Fruit fly (Drosophila melanogaster) whole organism, adult: Measurements from ENCODE around the gene CG2059.

Experiments used
- CG11617 ChIP-seq: fragments of 200-800 bp; sonication (Bioruptor generic); optimal IDR thresholded peaks from 2 replicates; lab custom pipeline; 2017; ENCODE audit warnings: mild to moderate bottlenecking, missing biosample characterization, missing genetic modification reagents, missing genetic modification characterization
- CG12768 ChIP-seq: fragments of 200-800 bp; sonication (Bioruptor generic); optimal IDR thresholded peaks from 2 replicates; lab custom pipeline; 2017; ENCODE audit warnings: missing biosample characterization, missing genetic modification characterization, mild to moderate bottlenecking, moderate library complexity, missing genetic modification reagents
- CG14711 ChIP-seq: fragments of 200-800 bp; sonication (Bioruptor generic); optimal IDR thresholded peaks from 2 replicates; lab custom pipeline; 2018; ENCODE audit warnings: missing biosample characterization, mild to moderate bottlenecking, missing genetic modification characterization, moderate library complexity
- CG1620 ChIP-seq: fragments of 200-800 bp; sonication (Bioruptor generic); optimal IDR thresholded peaks from 2 replicates; lab custom pipeline; 2016; ENCODE audit warnings: missing biosample characterization, missing genetic modification characterization
- CG33017 ChIP-seq: fragments of 200-800 bp; sonication (Bioruptor generic); optimal IDR thresholded peaks from 2 replicates; lab custom pipeline; 2018; ENCODE audit warnings: missing biosample characterization, mild to moderate bottlenecking, missing genetic modification characterization, moderate library complexity
- CG5204 ChIP-seq: fragments of 200-800 bp; sonication (Bioruptor generic); optimal IDR thresholded peaks from 2 replicates; lab custom pipeline; 2016; ENCODE audit warnings: missing biosample characterization, missing genetic modification characterization
- CG7045 ChIP-seq: fragments of 200-800 bp; sonication (Bioruptor generic); optimal IDR thresholded peaks from 2 replicates; lab custom pipeline; 2017; ENCODE audit warnings: missing biosample characterization, mild to moderate bottlenecking, missing genetic modification characterization
- CG7101 ChIP-seq: fragments of 200-800 bp; sonication (Bioruptor generic); optimal IDR thresholded peaks from 2 replicates; lab custom pipeline; 2018; ENCODE audit warnings: missing biosample characterization, mild to moderate bottlenecking, missing genetic modification characterization, moderate library complexity
- Clk ChIP-seq: fragments of 200-800 bp; sonication (Bioruptor generic); optimal IDR thresholded peaks from 2 replicates; lab custom pipeline; 2017; ENCODE audit warnings: missing biosample characterization, missing genetic modification characterization
- Crg-1 ChIP-seq: fragments of 200-800 bp; sonication (Bioruptor generic); optimal IDR thresholded peaks from 2 replicates; lab custom pipeline; 2016; ENCODE audit warnings: missing biosample characterization, missing genetic modification characterization
- Hr96 ChIP-seq: fragments of 200-800 bp; sonication (Bioruptor generic); optimal IDR thresholded peaks from 2 replicates; lab custom pipeline; 2016; ENCODE audit warnings: missing biosample characterization, missing genetic modification characterization
- Mnt ChIP-seq: fragments of 200-800 bp; sonication (Bioruptor generic); optimal IDR thresholded peaks from 2 replicates; lab custom pipeline; 2016; ENCODE audit warnings: missing biosample characterization, mild to moderate bottlenecking, missing genetic modification characterization
- bab1 ChIP-seq: fragments of 200-800 bp; sonication (Bioruptor generic); optimal IDR thresholded peaks from 3 replicates; lab custom pipeline; 2019; ENCODE audit warnings: missing biosample characterization, mild to moderate bottlenecking, missing genetic modification characterization, moderate library complexity
- cic ChIP-seq: fragments of 200-800 bp; sonication (Bioruptor generic); optimal IDR thresholded peaks from 2 replicates; lab custom pipeline; 2017; ENCODE audit warnings: missing biosample characterization, mild to moderate bottlenecking, missing genetic modification characterization, moderate library complexity
- cnc ChIP-seq, 2 experiments: fragments of >200 bp; optimal IDR thresholded peaks; 2 replicates each; lab custom pipeline; 2017
- kay ChIP-seq: fragments of 200-800 bp; sonication (Bioruptor generic); peaks from one replicate; lab custom pipeline; 2016; ENCODE audit warnings: missing biosample characterization, missing genetic modification characterization, borderline replicate concordance
- ovo ChIP-seq: fragments of 200-800 bp; sonication (Bioruptor generic); optimal IDR thresholded peaks from 2 replicates; lab custom pipeline; 2016; ENCODE audit warnings: missing biosample characterization, missing genetic modification characterization
- pad ChIP-seq: fragments of 200-800 bp; sonication (Bioruptor generic); optimal IDR thresholded peaks from 3 replicates; lab custom pipeline; 2017; ENCODE audit warnings: missing biosample characterization, missing genetic modification characterization, mild to moderate bottlenecking, moderate library complexity, missing genetic modification reagents
- tj ChIP-seq: fragments of 200-800 bp; sonication (Bioruptor generic); optimal IDR thresholded peaks from 3 replicates; lab custom pipeline; 2017; ENCODE audit warnings: missing biosample characterization, mild to moderate bottlenecking, missing genetic modification characterization, moderate library complexity
- toe ChIP-seq: fragments of 200-800 bp; sonication (Bioruptor generic); optimal IDR thresholded peaks from 2 replicates; lab custom pipeline; 2016; ENCODE audit warnings: missing biosample characterization, missing genetic modification characterization

Gene CG2059

DNA sequence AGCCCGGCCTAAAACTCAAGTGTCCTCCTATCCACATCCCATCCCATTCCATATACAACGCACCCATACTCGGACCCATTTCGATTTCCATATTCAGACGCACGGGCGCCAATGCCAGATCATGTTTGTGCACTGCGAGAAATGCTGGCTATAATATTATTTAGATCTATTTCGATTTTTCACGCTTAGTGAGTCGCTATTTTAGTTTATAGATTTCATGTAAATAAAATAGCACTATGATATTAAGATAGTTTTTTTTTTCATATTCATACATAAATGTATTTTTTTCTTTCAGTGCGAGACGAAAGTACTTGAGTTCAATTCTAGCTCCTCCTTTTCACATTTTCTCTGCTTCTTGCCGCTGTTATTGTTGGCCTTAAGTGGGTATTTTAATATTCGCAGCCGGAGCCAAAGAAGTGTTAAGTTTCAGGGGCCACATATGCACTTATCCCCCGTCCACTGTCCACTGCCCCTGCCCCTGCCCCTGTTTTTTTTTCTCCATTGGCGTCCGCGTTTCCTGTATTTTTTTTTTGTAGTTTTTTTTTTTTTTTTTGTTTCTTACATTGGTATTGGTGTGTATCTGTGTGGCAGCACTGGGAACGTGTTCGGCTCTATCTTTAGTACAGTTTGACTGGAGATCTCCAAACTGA is 5.8 kb downstream of the CG2059 start:
- peak; percentile 32 for TF ChIP-seq kay (GFP tag; lab: Kevin White, UChicago)
- no peak for TF ChIP-seq ovo (GFP tag; lab: Kevin White, UChicago)
- TF ChIP-seq CG14711 (tag; lab: Kevin White, UChicago) = peak; percentile 19
- TF ChIP-seq CG33017 (tag; lab: Kevin White, UChicago) = peak; percentile 1

DNA sequence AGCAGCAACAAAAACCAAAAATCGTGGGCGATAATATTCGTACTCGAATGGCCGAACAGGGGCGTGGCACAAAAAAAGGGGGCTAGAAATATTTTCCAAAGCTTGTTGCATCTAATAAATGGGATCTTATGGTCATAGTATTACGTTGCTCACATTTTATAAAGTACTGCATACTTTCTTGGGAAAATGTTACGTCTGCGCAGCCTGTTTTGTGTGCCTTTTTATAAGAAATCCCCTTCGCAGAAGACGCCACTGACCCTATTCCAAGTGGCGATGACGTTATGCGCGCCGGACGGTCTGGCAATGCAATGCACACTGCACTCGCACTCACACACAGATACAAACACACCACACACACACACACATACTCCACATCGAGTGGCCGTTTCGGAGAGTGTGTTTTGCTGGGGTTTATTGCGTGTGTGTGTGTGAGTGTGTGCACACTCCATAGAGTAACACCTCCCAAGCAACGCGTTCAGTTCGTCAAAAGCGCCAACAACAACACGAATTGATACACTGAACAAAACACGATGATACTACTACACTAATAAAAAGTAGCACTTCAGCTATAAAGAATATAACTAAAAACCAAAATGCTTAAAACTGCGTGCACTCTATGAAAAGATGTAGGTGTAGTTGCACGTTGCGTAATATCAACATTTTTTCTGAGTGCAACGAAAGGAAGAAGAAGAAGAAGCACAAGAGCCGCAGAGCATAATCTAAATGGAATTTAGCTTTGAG is 7.1 kb downstream of the CG2059 start:
- TF ChIP-seq bab1 (GFP tag; lab: Kevin White, UChicago) (peak; percentile 85), CG7101 (tag; lab: Kevin White, UChicago) (peak; percentile 90), Crg-1 (GFP tag; lab: Kevin White, UChicago) (peak; percentile 83), CG5204 (GFP tag; lab: Kevin White, UChicago) (peak; percentile 76), toe (GFP tag; lab: Kevin White, UChicago) (peak; percentile 79), kay (GFP tag; lab: Kevin White, UChicago) (peak; percentile 51), CG14711 (tag; lab: Kevin White, UChicago) (peak; percentile 81), pad (GFP tag; lab: Kevin White, UChicago) (peak; percentile 81), Mnt (GFP tag; lab: Kevin White, UChicago) (peak; percentile 69), CG12768 (GFP tag; lab: Kevin White, UChicago) (peak; percentile 91), CG7045 (GFP tag; lab: Kevin White, UChicago) (peak; percentile 74), Clk (peak; percentile 74), Hr96 (GFP tag; lab: Kevin White, UChicago) (peak; percentile 83), cnc (optimal IDR thresholded peaks at IDR 0.05; lab: Kevin White, UChicago) (no peak), CG1620 (peak; percentile 85), CG33017 (tag; lab: Kevin White, UChicago) (peak; percentile 66), tj (GFP tag; lab: Kevin White, UChicago) (peak; percentile 68), ovo (GFP tag; lab: Kevin White, UChicago) (peak; percentile 42), CG11617 (GFP tag; lab: Kevin White, UChicago) (peak; percentile 88), cic (GFP tag; lab: Kevin White, UChicago) (peak; percentile 54)

DNA sequence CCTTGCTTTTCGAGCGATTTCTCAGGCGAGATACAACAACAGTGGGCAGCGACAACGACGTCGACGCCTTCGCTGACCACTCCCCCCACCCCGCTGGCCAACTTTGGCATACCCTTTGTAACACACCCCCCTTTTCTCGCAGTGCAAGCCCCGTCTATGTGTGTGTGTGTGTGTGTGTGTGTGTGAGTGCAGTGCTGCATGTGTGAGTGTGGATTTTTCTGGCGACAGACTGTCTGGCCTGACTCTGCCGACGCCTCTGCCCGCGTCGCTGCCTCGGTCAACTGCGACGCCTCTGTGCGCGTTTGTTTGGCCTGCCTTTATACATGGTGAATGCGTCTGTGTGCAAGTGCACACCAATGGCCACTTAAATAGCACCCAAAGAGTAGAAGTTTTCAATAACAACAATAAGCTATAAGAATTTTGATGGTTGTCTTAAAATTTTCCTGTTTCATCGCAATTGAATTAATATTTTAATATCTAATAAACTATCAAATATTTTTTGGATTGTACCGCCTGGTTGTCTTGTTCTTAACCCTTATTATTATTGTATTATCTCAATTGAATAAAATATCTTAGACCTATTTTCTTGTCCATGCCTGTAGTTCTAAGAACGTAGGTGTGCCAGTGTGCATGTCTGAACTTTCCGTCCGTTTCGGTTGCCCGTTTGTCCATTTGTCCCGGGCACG is 7.9 kb downstream of the CG2059 start:
- TF ChIP-seq bab1 (GFP tag; lab: Kevin White, UChicago) = peak; percentile 93
- peak; percentile 89 for TF ChIP-seq CG7045 (GFP tag; lab: Kevin White, UChicago)
- TF ChIP-seq CG7101 (tag; lab: Kevin White, UChicago) = peak; percentile 94
- TF ChIP-seq kay (GFP tag; lab: Kevin White, UChicago) = no peak
- peak; percentile 74 for TF ChIP-seq Clk
- peak; percentile 49 for TF ChIP-seq Mnt (GFP tag; lab: Kevin White, UChicago)
- peak; percentile 54 for TF ChIP-seq CG1620
- peak; percentile 93 for TF ChIP-seq CG12768 (GFP tag; lab: Kevin White, UChicago)
- TF ChIP-seq CG11617 (GFP tag; lab: Kevin White, UChicago) = peak; percentile 86
- peak; percentile 69 for TF ChIP-seq CG5204 (GFP tag; lab: Kevin White, UChicago)
- peak; percentile 71 for TF ChIP-seq ovo (GFP tag; lab: Kevin White, UChicago)
- TF ChIP-seq tj (GFP tag; lab: Kevin White, UChicago) = peak; percentile 77
- TF ChIP-seq toe (GFP tag; lab: Kevin White, UChicago) = peak; percentile 72
- peak; percentile 68 for TF ChIP-seq cic (GFP tag; lab: Kevin White, UChicago)
- peak; percentile 14 for TF ChIP-seq Hr96 (GFP tag; lab: Kevin White, UChicago)
- TF ChIP-seq Crg-1 (GFP tag; lab: Kevin White, UChicago) = peak; percentile 78
- peak; percentile 90 for TF ChIP-seq CG14711 (tag; lab: Kevin White, UChicago)
- no peak for TF ChIP-seq cnc (optimal IDR thresholded peaks at IDR 0.05; lab: Kevin White, UChicago)
- peak; percentile 83 for TF ChIP-seq pad (GFP tag; lab: Kevin White, UChicago)
- peak; percentile 92 for TF ChIP-seq CG33017 (tag; lab: Kevin White, UChicago)

DNA sequence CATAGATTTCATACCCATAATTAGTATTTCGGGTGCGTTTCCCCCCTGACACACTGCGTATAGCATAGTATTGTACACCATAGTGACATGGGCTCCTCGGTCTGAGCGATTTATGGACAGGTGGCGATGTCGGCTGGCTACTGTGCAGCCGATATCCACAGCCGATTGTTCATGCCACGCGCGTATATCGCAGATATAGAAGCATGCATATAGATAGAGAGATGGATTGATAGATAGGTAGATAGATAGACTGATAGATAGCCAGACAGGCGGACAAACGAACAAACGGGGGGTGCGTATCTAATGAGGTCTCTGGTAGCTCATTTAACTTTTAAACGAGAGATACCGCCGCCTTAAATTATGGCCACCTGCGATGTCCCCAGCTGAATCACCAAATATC is 9.8 kb downstream of the CG2059 start:
- TF ChIP-seq ovo (GFP tag; lab: Kevin White, UChicago) (no peak), bab1 (GFP tag; lab: Kevin White, UChicago) (no peak), CG12768 (GFP tag; lab: Kevin White, UChicago) (no peak), CG14711 (tag; lab: Kevin White, UChicago) (no peak), Clk (no peak), CG7101 (tag; lab: Kevin White, UChicago) (no peak), toe (GFP tag; lab: Kevin White, UChicago) (no peak), pad (GFP tag; lab: Kevin White, UChicago) (no peak)

DNA sequence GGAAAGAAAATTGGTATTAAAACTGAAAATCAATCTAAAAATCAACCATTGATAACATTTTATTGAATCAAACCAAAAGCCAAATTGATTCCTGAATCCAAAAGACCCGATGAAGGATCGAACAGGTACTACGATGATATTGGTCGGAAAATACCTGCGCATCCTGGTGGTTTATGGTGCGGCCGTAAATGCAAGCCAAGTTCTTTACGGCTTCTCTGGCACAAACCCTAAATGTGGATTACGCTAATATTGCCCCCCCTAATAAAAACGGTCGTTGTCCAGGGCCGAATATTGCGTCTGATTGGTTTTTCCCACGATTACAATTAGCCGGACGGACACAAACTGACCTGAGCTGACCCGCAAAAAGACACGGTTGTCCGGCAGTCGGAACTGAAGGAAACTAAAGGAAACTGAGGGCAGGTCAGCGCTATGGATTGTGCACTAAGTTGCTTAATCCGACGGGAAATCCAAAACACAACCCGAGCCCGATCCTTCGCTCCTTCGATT is 10.6 kb downstream of the CG2059 start:
- TF ChIP-seq cic (GFP tag; lab: Kevin White, UChicago) (no peak), CG5204 (GFP tag; lab: Kevin White, UChicago) (no peak), Mnt (GFP tag; lab: Kevin White, UChicago) (no peak)
